Fruit fly (Drosophila melanogaster) whole organism, prepupa: ENCODE measurements around the gene CG14096.

Experiments
- CG32006 ChIP-seq: fragments of 200-800 bp; sonication (Bioruptor generic); optimal IDR thresholded peaks from 3 replicates; lab custom pipeline; 2017; ENCODE audit warnings: missing biosample characterization, mild to moderate bottlenecking, missing genetic modification characterization
- CG3919 ChIP-seq: fragments of 200-800 bp; sonication (Bioruptor generic); optimal IDR thresholded peaks from 3 replicates; lab custom pipeline; 2016; ENCODE audit warnings: missing biosample characterization, missing genetic modification characterization
- Gug ChIP-seq: fragments of 200-800 bp; sonication (Bioruptor generic); IDR thresholded peaks from 2 replicates; pipeline ENCODE4 v1.3.6; 2022; ENCODE audit warnings: missing biosample characterization, missing genetic modification characterization
- Hr38 ChIP-seq: sonication (Bioruptor generic); optimal IDR thresholded peaks from 2 replicates; lab custom pipeline; 2016; ENCODE audit warnings: missing biosample characterization, missing genetic modification characterization
- Hr39 ChIP-seq: fragments of 200-800 bp; sonication (Bioruptor generic); optimal IDR thresholded peaks from 2 replicates; lab custom pipeline; 2016; ENCODE audit warnings: missing biosample characterization, missing genetic modification characterization
- Lpt ChIP-seq: fragments of 200-800 bp; sonication (Bioruptor generic); optimal IDR thresholded peaks from 3 replicates; lab custom pipeline; 2016; ENCODE audit warnings: missing biosample characterization, missing genetic modification characterization
- achi ChIP-seq: fragments of 200-800 bp; sonication (Bioruptor generic); optimal IDR thresholded peaks from 3 replicates; lab custom pipeline; 2016; ENCODE audit warnings: missing biosample characterization, missing genetic modification characterization
- eg ChIP-seq: fragments of 200-800 bp; sonication (Bioruptor generic); IDR thresholded peaks from 3 replicates; pipeline ENCODE4 v1.3.6; 2022; ENCODE audit warnings: missing biosample characterization, missing genetic modification characterization

DNA sequence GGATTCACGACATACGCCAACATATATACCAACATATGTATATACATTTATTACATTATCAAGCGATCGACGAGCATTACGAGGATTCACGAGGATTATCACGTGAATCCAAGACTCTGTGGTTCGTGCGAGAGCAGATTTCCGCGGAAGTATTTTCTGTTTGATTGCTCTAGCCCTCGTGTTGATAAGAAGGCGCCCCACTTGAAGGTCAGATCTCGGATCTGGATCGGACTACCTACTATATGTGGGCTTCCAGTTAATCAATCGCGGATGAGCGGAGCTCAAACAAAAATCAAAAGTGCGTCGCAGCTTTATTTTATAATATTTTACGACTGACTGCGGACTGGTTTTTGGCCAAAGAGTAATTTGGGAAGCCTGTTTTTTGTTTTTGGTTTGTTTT is 28.1 kb upstream of the CG14096 start:
- no peak for TF ChIP-seq CG3919 (GFP tag; lab: Kevin White, UChicago)
- no peak for TF ChIP-seq Hr39 (GFP tag; lab: Kevin White, UChicago)
- TF ChIP-seq CG32006 (GFP tag; lab: Kevin White, UChicago), result no peak
- TF ChIP-seq achi (GFP tag; lab: Kevin White, UChicago), result no peak
- no peak for TF ChIP-seq Hr38 (GFP tag; lab: Kevin White, UChicago)
- TF ChIP-seq Lpt (GFP tag; lab: Kevin White, UChicago), result no peak
- no peak for TF ChIP-seq Gug (GFP tag; lab: Robert Waterston, UW)
- no peak for TF ChIP-seq eg (GFP tag; lab: Robert Waterston, UW)
